Worm (Caenorhabditis elegans) whole organism, L1 larva: Measurements from ENCODE around the gene smap-1.

Source experiments
- Y116A8C.19 ChIP-seq: sonication (generic microtip); optimal IDR thresholded peaks from 2 replicates; lab custom pipeline; 2016; ENCODE audit warnings: missing compliant biosample characterization, missing genetic modification characterization, borderline replicate concordance
- alr-1 ChIP-seq: fragments of 200-800 bp; sonication (Bioruptor generic); optimal IDR thresholded peaks from 2 replicates; lab custom pipeline; 2018; ENCODE audit warnings: borderline replicate concordance, mild to moderate bottlenecking, missing genetic modification characterization, missing compliant biosample characterization
- ama-1 ChIP-seq: fragments of 150-350 bp; optimal IDR thresholded peaks from 2 replicates; lab custom pipeline; 2014
- ceh-63 ChIP-seq: fragments of 200-800 bp; sonication (Bioruptor generic); optimal IDR thresholded peaks from 2 replicates; lab custom pipeline; 2018; ENCODE audit warnings: mild to moderate bottlenecking, missing genetic modification characterization, missing compliant biosample characterization
- ceh-82 ChIP-seq, 3 experiments: fragments of 150-350 bp in 1 of 3; sonication (generic microtip) in 2 of 3; optimal IDR thresholded peaks; 2 replicates each; lab custom pipeline; 2014 to 2017; ENCODE audit warnings: missing biosample characterization in 3 of 3, missing genetic modification characterization in 3 of 3
- ceh-88 ChIP-seq: fragments of 200-800 bp; sonication (Bioruptor generic); IDR thresholded peaks from 2 replicates; pipeline ENCODE4 v1.3.6; 2022; ENCODE audit warnings: missing genetic modification characterization, missing compliant biosample characterization
- ceh-90 ChIP-seq: sonication (generic microtip); optimal IDR thresholded peaks from 2 replicates; lab custom pipeline; 2016; ENCODE audit warnings: missing genetic modification characterization, missing compliant biosample characterization
- dpl-1 ChIP-seq, 3 experiments: fragments of 150-350 bp in 2 of 3; sonication (generic microtip) in 1 of 3; optimal IDR thresholded peaks; 2 replicates each; lab custom pipeline; 2014 to 2017; ENCODE audit warnings: missing biosample characterization in 3 of 3, missing genetic modification characterization in 3 of 3, missing genetic modification reagents in 3 of 3
- efl-1 ChIP-seq, 4 experiments: fragments of 150-350 bp; optimal IDR thresholded peaks in 3 of 4; peaks in 1 of 4; 1 replicate in 1 of 4; 2 replicates in 3 of 4; lab custom pipeline; 2014; ENCODE audit warnings: missing biosample characterization in 2 of 4, missing genetic modification characterization in 2 of 4, missing genetic modification reagents in 2 of 4
- elt-3 ChIP-seq, 6 experiments: fragments of 150-350 bp in 1 of 6; sonication (generic microtip); optimal IDR thresholded peaks; 2 replicates each; lab custom pipeline; 2017 to 2018; ENCODE audit warnings: missing biosample characterization in 6 of 6, missing genetic modification characterization in 6 of 6, inconsistent platforms in 1 of 6
- fkh-4 ChIP-seq: sonication (generic microtip); optimal IDR thresholded peaks from 2 replicates; lab custom pipeline; 2016; ENCODE audit warnings: missing compliant biosample characterization, missing genetic modification characterization, borderline replicate concordance
- hlh-17 ChIP-seq: fragments of 200-800 bp; sonication (Bioruptor generic); optimal IDR thresholded peaks from 2 replicates; lab custom pipeline; 2018; ENCODE audit warnings: missing genetic modification characterization, mild to moderate bottlenecking, missing compliant biosample characterization, moderate library complexity, borderline replicate concordance
- jun-1 ChIP-seq: fragments of 150-350 bp; optimal IDR thresholded peaks from 2 replicates; lab custom pipeline; 2014; ENCODE audit warnings: missing biosample characterization, missing genetic modification reagents, missing genetic modification characterization
- lin-14 ChIP-seq: fragments of 200-800 bp; sonication (Bioruptor generic); optimal IDR thresholded peaks from 2 replicates; lab custom pipeline; 2018; ENCODE audit warnings: mild to moderate bottlenecking, missing genetic modification characterization, moderate library complexity, missing compliant biosample characterization
- lsy-2 ChIP-seq, 2 experiments: fragments of 150-350 bp; optimal IDR thresholded peaks; 2 replicates each; lab custom pipeline; 2014; ENCODE audit warnings: missing biosample characterization in 2 of 2, missing genetic modification characterization in 2 of 2
- mab-9 ChIP-seq: fragments of 200-800 bp; sonication (Bioruptor generic); IDR thresholded peaks from 2 replicates; pipeline ENCODE4 v1.3.6; 2022; ENCODE audit warnings: missing genetic modification reagents, missing genetic modification characterization, missing compliant biosample characterization
- mdl-1 ChIP-seq, 2 experiments: fragments of 150-350 bp; optimal IDR thresholded peaks; 2 replicates each; lab custom pipeline; 2014 to 2017; ENCODE audit warnings: missing biosample characterization in 2 of 2, missing genetic modification characterization in 2 of 2, inconsistent platforms in 1 of 2
- nhr-12 ChIP-seq: sonication (generic microtip); optimal IDR thresholded peaks from 2 replicates; lab custom pipeline; 2017; ENCODE audit warnings: missing biosample characterization, missing genetic modification characterization
- nhr-20 ChIP-seq: sonication (generic microtip); optimal IDR thresholded peaks from 2 replicates; lab custom pipeline; 2016; ENCODE audit warnings: mild to moderate bottlenecking, missing genetic modification characterization, missing compliant biosample characterization
- nhr-71 ChIP-seq: sonication (generic microtip); optimal IDR thresholded peaks from 2 replicates; lab custom pipeline; 2016; ENCODE audit warnings: mild to moderate bottlenecking, missing genetic modification characterization, moderate library complexity, missing compliant biosample characterization
- nhr-76 ChIP-seq: sonication (generic microtip); optimal IDR thresholded peaks from 2 replicates; lab custom pipeline; 2017; ENCODE audit warnings: missing biosample characterization, missing genetic modification characterization
- nhr-77 ChIP-seq: fragments of 150-350 bp; optimal IDR thresholded peaks from 2 replicates; lab custom pipeline; 2014; ENCODE audit warnings: missing biosample characterization, missing genetic modification characterization
- nhr-84 ChIP-seq: sonication (generic microtip); optimal IDR thresholded peaks from 2 replicates; lab custom pipeline; 2017; ENCODE audit warnings: missing biosample characterization, missing genetic modification characterization
- nhr-85 ChIP-seq: sonication (generic microtip); peaks from one replicate; lab custom pipeline; 2016; ENCODE audit warnings: missing genetic modification characterization, inconsistent platforms, missing compliant biosample characterization
- pqm-1 ChIP-seq: sonication (generic microtip); optimal IDR thresholded peaks from 3 replicates; lab custom pipeline; 2017; ENCODE audit warnings: missing biosample characterization, missing genetic modification characterization
- skn-1 ChIP-seq: fragments of 150-350 bp; optimal IDR thresholded peaks from 2 replicates; lab custom pipeline; 2014; ENCODE audit warnings: missing biosample characterization, missing genetic modification characterization
- snpc-4 ChIP-seq: fragments of 150-350 bp; optimal IDR thresholded peaks from 2 replicates; lab custom pipeline; 2014; ENCODE audit warnings: missing biosample characterization, missing genetic modification characterization
- swsn-7 ChIP-seq: sonication (generic microtip); optimal IDR thresholded peaks from 2 replicates; lab custom pipeline; 2016; ENCODE audit warnings: missing genetic modification characterization, missing compliant biosample characterization
- tbx-2 ChIP-seq: sonication (generic microtip); optimal IDR thresholded peaks from 2 replicates; lab custom pipeline; 2016; ENCODE audit warnings: missing genetic modification characterization, missing compliant biosample characterization
- tlp-1 ChIP-seq: fragments of 150-350 bp; optimal IDR thresholded peaks from 2 replicates; lab custom pipeline; 2014; ENCODE audit warnings: missing biosample characterization, missing genetic modification characterization
- unc-30 ChIP-seq: sonication (generic microtip); optimal IDR thresholded peaks from 2 replicates; lab custom pipeline; 2017; ENCODE audit warnings: missing biosample characterization, missing genetic modification characterization
- unc-98 ChIP-seq: fragments of 200-800 bp; sonication (Bioruptor generic); IDR thresholded peaks from 2 replicates; pipeline ENCODE4 v1.3.6; 2022; ENCODE audit warnings: missing genetic modification characterization, missing compliant biosample characterization
- vab-15 ChIP-seq: sonication (generic microtip); optimal IDR thresholded peaks from 2 replicates; lab custom pipeline; 2017; ENCODE audit warnings: missing genotype, mild to moderate bottlenecking, missing genetic modification characterization, missing compliant biosample characterization
- ztf-11 ChIP-seq, 2 experiments: sonication (generic microtip); optimal IDR thresholded peaks; 2 replicates each; lab custom pipeline; 2016 to 2017; ENCODE audit warnings: missing genetic modification characterization in 2 of 2, missing biosample characterization in 1 of 2, missing compliant biosample characterization in 1 of 2
- ztf-4 ChIP-seq: fragments of 150-350 bp; optimal IDR thresholded peaks from 2 replicates; lab custom pipeline; 2014; ENCODE audit warnings: missing biosample characterization, missing genetic modification characterization

smap-1 gene

ce11 chrIII:10736322-10736985 lies 3.1 kb downstream of the smap-1 start (continued):
- TF ChIP-seq ztf-11 (tag; optimal IDR thresholded peaks at IDR 0.05; lab: Kevin White, UChicago) (no peak), alr-1 (no peak), nhr-85 (tag; lab: Kevin White, UChicago) (peak; percentile 35), unc-30 (tag; lab: Kevin White, UChicago) (no peak), Y116A8C.19 (tag; lab: Kevin White, UChicago) (no peak), mab-9 (no peak), ceh-90 (tag; lab: Kevin White, UChicago) (no peak), hlh-17 (GFP tag; lab: Kevin White, UChicago) (no peak), ama-1 (no peak), nhr-12 (no peak), ceh-82 (tag; optimal IDR thresholded peaks at IDR 0.05; lab: Kevin White, UChicago) (no peak), pqm-1 (tag; lab: Kevin White, UChicago) (no peak), nhr-77 (tag; lab: Kevin White, UChicago) (no peak), fkh-4 (no peak), swsn-7 (tag; lab: Kevin White, UChicago) (no peak), nhr-84 (tag; lab: Kevin White, UChicago) (no peak), nhr-71 (no peak), tlp-1 (tag; lab: Kevin White, UChicago) (no peak), ceh-63 (GFP tag; lab: Kevin White, UChicago) (no peak), ztf-4 (tag; lab: Kevin White, UChicago) (no peak), nhr-20 (tag; lab: Kevin White, UChicago) (no peak), vab-15 (tag; lab: Kevin White, UChicago) (no peak), snpc-4 (tag; lab: Kevin White, UChicago) (no peak), nhr-76 (tag; lab: Kevin White, UChicago) (no peak), jun-1 (no peak), lsy-2 (tag; optimal IDR thresholded peaks at IDR 0.05; lab: Kevin White, UChicago) (no peak), elt-3 (tag; optimal IDR thresholded peaks at IDR 0.05; lab: Kevin White, UChicago) (peak in 1 of 6 experiments; percentile 4), dpl-1 (GFP tag; optimal IDR thresholded peaks at IDR 0.05; lab: Kevin White, UChicago) (no peak), skn-1 (tag; lab: Kevin White, UChicago) (no peak), lin-14 (GFP tag; lab: Kevin White, UChicago) (peak; percentile 47)

- TF ChIP-seq lin-14 (GFP tag; lab: Kevin White, UChicago) (peak; percentile 39), ztf-4 (tag; lab: Kevin White, UChicago) (no peak), unc-98 (GFP tag; lab: Robert Waterston, UW) (no peak), tbx-2 (peak; percentile 2), dpl-1 (GFP tag; optimal IDR thresholded peaks at IDR 0.05; lab: Kevin White, UChicago) (no peak), efl-1 (optimal IDR thresholded peaks at IDR 0.05; lab: Kevin White, UChicago) (no peak), efl-1 (GFP tag; optimal IDR thresholded peaks at IDR 0.05 in 1 of 2; lab: Kevin White, UChicago) (peak in 1 of 2 experiments; percentile 47), ceh-82 (tag; optimal IDR thresholded peaks at IDR 0.05; lab: Kevin White, UChicago) (no peak), ceh-88 (no peak), nhr-77 (tag; lab: Kevin White, UChicago) (peak; percentile 28), skn-1 (tag; lab: Kevin White, UChicago) (peak; percentile 13)
These were observed 4.9 kb downstream of the smap-1 start for ce11 chrIII:10734511-10735233.

DNA sequence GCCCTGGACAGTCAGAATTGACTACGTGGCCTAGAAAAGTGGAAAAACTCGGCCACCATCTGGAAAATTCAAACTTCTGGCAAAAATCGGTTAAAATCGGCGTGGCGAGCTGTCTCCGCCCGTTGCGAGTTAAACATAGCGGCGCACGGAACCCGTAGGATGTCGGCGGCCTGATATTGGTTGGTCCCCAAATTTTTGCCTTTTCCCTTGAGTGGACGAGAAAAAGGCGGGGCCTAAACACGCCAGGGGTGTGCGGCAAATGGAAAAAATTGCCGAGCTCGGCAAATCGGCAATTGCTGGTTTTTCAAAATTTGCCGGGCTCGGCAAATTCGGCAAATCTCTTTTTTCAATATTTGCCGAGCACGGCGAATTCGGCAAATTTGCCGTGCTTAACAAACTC lies 6.3 kb downstream of the smap-1 start:
- no peak for TF ChIP-seq mdl-1 (tag; optimal IDR thresholded peaks at IDR 0.05; lab: Kevin White, UChicago)
- TF ChIP-seq snpc-4 (tag; lab: Kevin White, UChicago), result peak; percentile 1
